Fruit fly (Drosophila melanogaster) whole organism, embryonic: ENCODE measurements around the gene Hsp67Ba.

Source experiments
- Antp ChIP-seq: fragments of 200-800 bp; sonication (Bioruptor generic); optimal IDR thresholded peaks from 3 replicates; lab custom pipeline; 2016; ENCODE audit warnings: missing biosample characterization, missing genetic modification characterization
- Bgb ChIP-seq: fragments of 200-800 bp; sonication (Bioruptor generic); IDR thresholded peaks from 2 replicates; pipeline ENCODE4 v1.3.6; 2022; ENCODE audit warnings: missing biosample characterization, missing genetic modification characterization; ENCODE audit not compliant: partially characterized antibody
- CG10543 ChIP-seq: fragments of 200-800 bp; sonication (Bioruptor generic); optimal IDR thresholded peaks from 3 replicates; lab custom pipeline; 2017; ENCODE audit warnings: missing biosample characterization, mild to moderate bottlenecking, missing genetic modification characterization, moderate library complexity
- CG10979 ChIP-seq: fragments of 200-800 bp; sonication (Bioruptor generic); optimal IDR thresholded peaks from 2 replicates; lab custom pipeline; 2018; ENCODE audit warnings: missing biosample characterization, mild to moderate bottlenecking, missing genetic modification characterization, moderate library complexity
- CG11560 ChIP-seq: fragments of 200-800 bp; sonication (Bioruptor generic); IDR thresholded peaks from 3 replicates; pipeline ENCODE4 v1.3.6; 2022; ENCODE audit warnings: missing biosample characterization, missing genetic modification characterization
- CG12219 ChIP-seq: fragments of 200-800 bp; sonication (Bioruptor generic); optimal IDR thresholded peaks from 3 replicates; lab custom pipeline; 2018; ENCODE audit warnings: missing biosample characterization, mild to moderate bottlenecking, missing genetic modification characterization
- CG15479 ChIP-seq: fragments of 200-800 bp; sonication (Bioruptor generic); optimal IDR thresholded peaks from 3 replicates; lab custom pipeline; 2019; ENCODE audit warnings: missing biosample characterization, mild to moderate bottlenecking, missing genetic modification characterization, moderate library complexity
- CG16779 ChIP-seq: fragments of 200-800 bp; sonication (Bioruptor generic); IDR thresholded peaks from 2 replicates; pipeline ENCODE4 v1.3.6; 2022; ENCODE audit warnings: missing biosample characterization, missing genetic modification characterization
- CG17361 ChIP-seq: fragments of 200-800 bp; sonication (Bioruptor generic); IDR thresholded peaks from 3 replicates; pipeline ENCODE4 v1.3.6; 2022; ENCODE audit warnings: missing biosample characterization, missing genetic modification characterization
- CG2712 ChIP-seq: fragments of 200-800 bp; optimal IDR thresholded peaks from 3 replicates; lab custom pipeline; 2019; ENCODE audit warnings: missing biosample characterization, mild to moderate bottlenecking, missing genetic modification characterization, moderate library complexity
- CG2889 ChIP-seq: fragments of 200-800 bp; sonication (Bioruptor generic); IDR thresholded peaks from 3 replicates; pipeline ENCODE4 v1.3.6; 2022; ENCODE audit warnings: missing biosample characterization, missing genetic modification characterization
- CG30431 ChIP-seq: fragments of 200-800 bp; sonication (Bioruptor generic); optimal IDR thresholded peaks from 2 replicates; lab custom pipeline; 2017; ENCODE audit warnings: missing biosample characterization, missing genetic modification characterization
- CG32767 ChIP-seq: fragments of 200-800 bp; sonication (Bioruptor generic); IDR thresholded peaks from 2 replicates; pipeline ENCODE4 v1.3.6; 2022; ENCODE audit warnings: missing biosample characterization, missing genetic modification characterization
- CG4404 ChIP-seq: fragments of 200-800 bp; sonication (Bioruptor generic); IDR thresholded peaks from 2 replicates; pipeline ENCODE4 v1.3.6; 2022; ENCODE audit warnings: missing biosample characterization, missing genetic modification characterization
- CG4820 ChIP-seq: fragments of 200-800 bp; sonication (Bioruptor generic); optimal IDR thresholded peaks from 3 replicates; lab custom pipeline; 2016; ENCODE audit warnings: missing biosample characterization, missing genetic modification characterization
- CG5180 ChIP-seq: fragments of 200-800 bp; sonication (Bioruptor generic); optimal IDR thresholded peaks from 3 replicates; lab custom pipeline; 2017; ENCODE audit warnings: missing biosample characterization, missing genetic modification characterization, mild to moderate bottlenecking, moderate library complexity, missing genetic modification reagents
- CG6654 ChIP-seq: fragments of 200-800 bp; sonication (Bioruptor generic); optimal IDR thresholded peaks from 2 replicates; lab custom pipeline; 2017; ENCODE audit warnings: missing biosample characterization, mild to moderate bottlenecking, missing genetic modification characterization
- CG7357 ChIP-seq: fragments of 200-800 bp; sonication (Bioruptor generic); IDR thresholded peaks from 3 replicates; pipeline ENCODE4 v1.3.6; 2022; ENCODE audit warnings: missing biosample characterization, missing genetic modification characterization
- CG8478 ChIP-seq: fragments of >200 bp; optimal IDR thresholded peaks from 2 replicates; lab custom pipeline; 2018
- CrebB ChIP-seq: fragments of 200-800 bp; sonication (Bioruptor generic); optimal IDR thresholded peaks from 3 replicates; lab custom pipeline; 2018; ENCODE audit warnings: missing biosample characterization, mild to moderate bottlenecking, missing genetic modification characterization
- Dfd ChIP-seq, 2 experiments: fragments of >200 bp; optimal IDR thresholded peaks; 2 replicates each; lab custom pipeline; 2017; ENCODE audit warnings: missing biosample characterization in 2 of 2, missing genetic modification characterization in 2 of 2
- HHEX ChIP-seq: fragments of 200-800 bp; sonication (Bioruptor generic); optimal IDR thresholded peaks from 3 replicates; lab custom pipeline; 2017; ENCODE audit warnings: missing biosample characterization, mild to moderate bottlenecking, missing genetic modification characterization, missing genetic modification reagents
- HLHmδ ChIP-seq: fragments of 200-800 bp; sonication (Bioruptor generic); optimal IDR thresholded peaks from 2 replicates; lab custom pipeline; 2018; ENCODE audit warnings: missing biosample characterization, mild to moderate bottlenecking, missing genetic modification characterization, moderate library complexity
- MESR4 ChIP-seq: fragments of 200-800 bp; sonication (Bioruptor generic); optimal IDR thresholded peaks from 2 replicates; lab custom pipeline; 2018; ENCODE audit warnings: missing biosample characterization, mild to moderate bottlenecking, missing genetic modification characterization, moderate library complexity
- Meics ChIP-seq: fragments of 200-800 bp; sonication (Bioruptor generic); optimal IDR thresholded peaks from 2 replicates; lab custom pipeline; 2017; ENCODE audit warnings: missing biosample characterization, mild to moderate bottlenecking, missing genetic modification characterization
- Oaz ChIP-seq: fragments of 200-800 bp; sonication (Bioruptor generic); IDR thresholded peaks from 2 replicates; pipeline ENCODE4 v1.3.6; 2022; ENCODE audit warnings: missing biosample characterization, missing genetic modification characterization
- Sox100B ChIP-seq: fragments of 200-800 bp; sonication (Bioruptor generic); optimal IDR thresholded peaks from 3 replicates; lab custom pipeline; 2018; ENCODE audit warnings: missing biosample characterization, mild to moderate bottlenecking, missing genetic modification characterization
- Sry-δ ChIP-seq: fragments of 200-800 bp; sonication (Bioruptor generic); optimal IDR thresholded peaks from 2 replicates; lab custom pipeline; 2016; ENCODE audit warnings: missing biosample characterization, missing genetic modification characterization
- TFAM ChIP-seq: fragments of 200-800 bp; sonication (Bioruptor generic); optimal IDR thresholded peaks from 2 replicates; lab custom pipeline; 2017; ENCODE audit warnings: missing biosample characterization, missing genetic modification characterization, inconsistent platforms
- aop ChIP-seq: fragments of 200-800 bp; sonication (Bioruptor generic); IDR thresholded peaks from 2 replicates; pipeline ENCODE4 v1.3.6; 2022; ENCODE audit warnings: missing biosample characterization, missing genetic modification characterization
- bab2 ChIP-seq: fragments of 200-800 bp; sonication (Bioruptor generic); optimal IDR thresholded peaks from 2 replicates; lab custom pipeline; 2016; ENCODE audit warnings: missing biosample characterization, missing genetic modification characterization
- chif ChIP-seq, 2 experiments: fragments of 200-800 bp; sonication (Bioruptor generic); optimal IDR thresholded peaks; 3 replicates each; lab custom pipeline; 2016; ENCODE audit warnings: missing biosample characterization in 2 of 2, missing genetic modification characterization in 2 of 2
- da ChIP-seq: fragments of 200-800 bp; sonication (Bioruptor generic); optimal IDR thresholded peaks from 2 replicates; lab custom pipeline; 2016; ENCODE audit warnings: missing biosample characterization, missing genetic modification characterization
- dysf ChIP-seq: fragments of 200-800 bp; sonication (Bioruptor generic); IDR thresholded peaks from 3 replicates; pipeline ENCODE4 v1.3.6; 2022; ENCODE audit warnings: missing biosample characterization, missing genetic modification characterization
- fd3F ChIP-seq: fragments of 200-800 bp; sonication (Bioruptor generic); optimal IDR thresholded peaks from 2 replicates; lab custom pipeline; 2018; ENCODE audit warnings: missing biosample characterization, mild to moderate bottlenecking, missing genetic modification characterization, moderate library complexity
- fru ChIP-seq: fragments of >200 bp; optimal IDR thresholded peaks from 2 replicates; lab custom pipeline; 2017
- hbn ChIP-seq: fragments of 200-800 bp; sonication (Bioruptor generic); IDR thresholded peaks from 2 replicates; pipeline ENCODE4 v1.3.6; 2022; ENCODE audit warnings: missing biosample characterization, missing genetic modification characterization; ENCODE audit not compliant: partially characterized antibody
- insv ChIP-seq, 2 experiments: fragments of 200-800 bp; sonication (Bioruptor generic); optimal IDR thresholded peaks; 3 replicates each; lab custom pipeline; 2016 to 2018; ENCODE audit warnings: missing biosample characterization in 2 of 2, missing genetic modification characterization in 2 of 2
- knrl ChIP-seq: fragments of 200-800 bp; sonication (Bioruptor generic); IDR thresholded peaks from 3 replicates; pipeline ENCODE4 v1.3.6; 2022; ENCODE audit warnings: missing biosample characterization, missing genetic modification characterization; ENCODE audit not compliant: partially characterized antibody
- nerfin-1 ChIP-seq: fragments of 200-800 bp; sonication (Bioruptor generic); optimal IDR thresholded peaks from 3 replicates; lab custom pipeline; 2019; ENCODE audit warnings: missing biosample characterization, mild to moderate bottlenecking, missing genetic modification characterization, moderate library complexity
- nerfin-2 ChIP-seq: fragments of 200-800 bp; sonication (Bioruptor generic); IDR thresholded peaks from 2 replicates; pipeline ENCODE4 v1.3.6; 2022; ENCODE audit warnings: missing biosample characterization, missing genetic modification characterization; ENCODE audit not compliant: partially characterized antibody
- nmo ChIP-seq: fragments of 200-800 bp; sonication (Bioruptor generic); optimal IDR thresholded peaks from 2 replicates; lab custom pipeline; 2018; ENCODE audit warnings: missing biosample characterization, mild to moderate bottlenecking, missing genetic modification characterization, moderate library complexity
- pho ChIP-seq: fragments of 200-800 bp; sonication (Bioruptor generic); optimal IDR thresholded peaks from 2 replicates; lab custom pipeline; 2016; ENCODE audit warnings: missing biosample characterization, missing genetic modification characterization
- pros ChIP-seq: fragments of 200-800 bp; sonication (Bioruptor generic); optimal IDR thresholded peaks from 3 replicates; lab custom pipeline; 2019; ENCODE audit warnings: missing biosample characterization, mild to moderate bottlenecking, missing genetic modification characterization, moderate library complexity
- sob ChIP-seq: fragments of 200-800 bp; sonication (Bioruptor generic); IDR thresholded peaks from 2 replicates; pipeline ENCODE4 v1.3.6; 2022; ENCODE audit warnings: missing biosample characterization, missing genetic modification characterization
- tap ChIP-seq: fragments of 200-800 bp; optimal IDR thresholded peaks from 3 replicates; lab custom pipeline; 2019; ENCODE audit warnings: missing biosample characterization, mild to moderate bottlenecking, missing genetic modification characterization, moderate library complexity
- tll ChIP-seq, 2 experiments: fragments of 200-800 bp in 1 of 2; fragments of >200 bp in 1 of 2; sonication (Bioruptor generic) in 1 of 2; optimal IDR thresholded peaks; 2 replicates each; lab custom pipeline; 2017 to 2019; ENCODE audit warnings: missing biosample characterization in 2 of 2, missing genetic modification characterization in 2 of 2, mild to moderate bottlenecking in 1 of 2, moderate library complexity in 1 of 2
- trh ChIP-seq: fragments of 200-800 bp; sonication (Bioruptor generic); optimal IDR thresholded peaks from 2 replicates; lab custom pipeline; 2016; ENCODE audit warnings: missing biosample characterization, missing genetic modification characterization
- vfl ChIP-seq: fragments of 200-800 bp; sonication (Bioruptor generic); optimal IDR thresholded peaks from 2 replicates; lab custom pipeline; 2016; ENCODE audit warnings: missing biosample characterization, missing genetic modification characterization
- wor ChIP-seq: fragments of 200-800 bp; sonication (Bioruptor generic); IDR thresholded peaks from 2 replicates; pipeline ENCODE4 v1.3.6; 2022; ENCODE audit warnings: missing biosample characterization, missing genetic modification characterization

Gene Hsp67Ba

DNA sequence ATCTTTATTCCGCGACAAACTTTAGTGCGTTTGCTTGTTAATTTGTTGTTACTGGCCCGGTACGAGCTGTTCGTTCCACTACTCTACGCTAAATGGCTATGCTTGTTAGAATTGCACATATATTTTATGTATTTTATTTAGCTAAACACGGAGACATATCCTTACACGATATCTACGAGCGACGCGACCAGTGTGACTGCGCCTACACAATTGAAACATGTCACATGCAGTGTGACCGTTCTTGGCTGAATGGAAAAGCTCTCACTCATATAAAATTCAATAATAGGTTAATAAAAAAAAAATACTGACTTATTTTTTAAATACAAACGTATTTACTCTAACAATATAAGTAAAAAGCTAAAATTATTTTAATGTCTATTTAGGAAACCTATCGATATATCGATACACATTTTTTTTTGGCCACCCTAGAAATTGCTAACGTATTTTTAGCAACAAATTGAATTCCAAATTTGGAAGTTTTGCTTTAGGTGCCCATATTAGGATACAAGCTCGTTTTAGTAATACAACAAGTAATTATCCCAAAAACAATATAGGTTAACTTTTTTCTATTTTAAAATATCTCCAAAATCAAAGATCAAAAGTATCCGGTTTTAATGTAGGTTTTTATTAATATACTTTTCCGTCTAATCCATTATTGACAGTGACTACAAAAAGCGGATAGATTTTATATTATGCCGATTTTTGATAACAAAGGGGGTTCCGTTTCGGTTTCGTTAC lies 19.8 kb upstream of the Hsp67Ba start, which contains the start of gene CG4080 (continued):
- no peak for TF ChIP-seq CG32767 (GFP tag; lab: Robert Waterston, UW)
- no peak for TF ChIP-seq sob (GFP tag; lab: Robert Waterston, UW)
- TF ChIP-seq nerfin-1 (tag; lab: Kevin White, UChicago): peak; percentile 40
- TF ChIP-seq CG16779: no peak
- no peak for TF ChIP-seq HHEX (GFP tag; lab: Kevin White, UChicago)
- no peak for TF ChIP-seq Oaz (GFP tag; lab: Robert Waterston, UW)
- no peak for TF ChIP-seq CG12219 (GFP tag; lab: Kevin White, UChicago)
- no peak for TF ChIP-seq pros
- TF ChIP-seq pho: no peak
- no peak for TF ChIP-seq CrebB
- TF ChIP-seq aop: no peak
- peak; percentile 67 for TF ChIP-seq Sry-δ (GFP tag; lab: Kevin White, UChicago)
- no peak for TF ChIP-seq da (GFP tag; lab: Kevin White, UChicago)
- no peak for TF ChIP-seq tll (GFP tag; optimal IDR thresholded peaks at IDR 0.05; lab: Kevin White, UChicago)
- peak in 1 of 2 experiments; percentile 34 for TF ChIP-seq chif (GFP tag; optimal IDR thresholded peaks at IDR 0.05; lab: Kevin White, UChicago)
- TF ChIP-seq Bgb (GFP tag; lab: Robert Waterston, UW): no peak; the same call in none of the 2 replicates
- TF ChIP-seq CG4820: no peak
- peak in 1 of 2 experiments; percentile 25 for TF ChIP-seq insv (GFP tag; optimal IDR thresholded peaks at IDR 0.05; lab: Kevin White, UChicago)
- no peak for TF ChIP-seq CG10979 (tag; lab: Kevin White, UChicago)
- no peak for TF ChIP-seq CG2889 (GFP tag; lab: Robert Waterston, UW)
- peak; percentile 39; the same call in 1 of the 3 replicates for TF ChIP-seq CG17361
- TF ChIP-seq Antp (GFP tag; lab: Kevin White, UChicago): no peak
- TF ChIP-seq vfl (GFP tag; lab: Kevin White, UChicago): no peak
- TF ChIP-seq dysf (GFP tag; lab: Robert Waterston, UW): no peak
- peak; percentile 75 for TF ChIP-seq hbn
- no peak for TF ChIP-seq CG4404
- TF ChIP-seq CG15479 (GFP tag; lab: Kevin White, UChicago): no peak
- TF ChIP-seq CG10543 (GFP tag; lab: Kevin White, UChicago): peak; percentile 33
- peak; percentile 41 for TF ChIP-seq CG2712
- TF ChIP-seq fd3F (GFP tag; lab: Kevin White, UChicago): no peak
- TF ChIP-seq Sox100B (GFP tag; lab: Kevin White, UChicago): no peak
- TF ChIP-seq MESR4: peak; percentile 89
- no peak for TF ChIP-seq Meics (GFP tag; lab: Kevin White, UChicago)
- no peak for TF ChIP-seq TFAM (GFP tag; lab: Kevin White, UChicago)
- TF ChIP-seq fru (lab: Kevin White, UChicago): no peak
- peak; percentile 66 for TF ChIP-seq nmo (GFP tag; lab: Kevin White, UChicago)
- TF ChIP-seq wor (GFP tag; lab: Robert Waterston, UW): no peak
- TF ChIP-seq CG6654: no peak
- no peak for TF ChIP-seq trh
- no peak for TF ChIP-seq CG11560
- TF ChIP-seq CG30431 (GFP tag; lab: Kevin White, UChicago): no peak
- no peak for TF ChIP-seq CG5180 (GFP tag; lab: Kevin White, UChicago)
- no peak for TF ChIP-seq bab2
- no peak for TF ChIP-seq tap (tag; lab: Kevin White, UChicago)
- peak; percentile 84 for TF ChIP-seq knrl (GFP tag; lab: Robert Waterston, UW)
- no peak for TF ChIP-seq CG8478 (lab: Kevin White, UChicago)
- TF ChIP-seq CG7357 (GFP tag; lab: Robert Waterston, UW): no peak
- TF ChIP-seq HLHmδ (GFP tag; lab: Kevin White, UChicago): no peak
- TF ChIP-seq nerfin-2 (GFP tag; lab: Robert Waterston, UW): no peak; the same call in none of the 2 replicates
- TF ChIP-seq Dfd (GFP tag; optimal IDR thresholded peaks at IDR 0.05; lab: Kevin White, UChicago): no peak
